Worm (Caenorhabditis elegans): Measurements from ENCODE around the gene ahsa-1.
A peak's percentile ranks its signal among the peaks of the same experiment; 100 is the strongest.

Gene ahsa-1

DNA sequence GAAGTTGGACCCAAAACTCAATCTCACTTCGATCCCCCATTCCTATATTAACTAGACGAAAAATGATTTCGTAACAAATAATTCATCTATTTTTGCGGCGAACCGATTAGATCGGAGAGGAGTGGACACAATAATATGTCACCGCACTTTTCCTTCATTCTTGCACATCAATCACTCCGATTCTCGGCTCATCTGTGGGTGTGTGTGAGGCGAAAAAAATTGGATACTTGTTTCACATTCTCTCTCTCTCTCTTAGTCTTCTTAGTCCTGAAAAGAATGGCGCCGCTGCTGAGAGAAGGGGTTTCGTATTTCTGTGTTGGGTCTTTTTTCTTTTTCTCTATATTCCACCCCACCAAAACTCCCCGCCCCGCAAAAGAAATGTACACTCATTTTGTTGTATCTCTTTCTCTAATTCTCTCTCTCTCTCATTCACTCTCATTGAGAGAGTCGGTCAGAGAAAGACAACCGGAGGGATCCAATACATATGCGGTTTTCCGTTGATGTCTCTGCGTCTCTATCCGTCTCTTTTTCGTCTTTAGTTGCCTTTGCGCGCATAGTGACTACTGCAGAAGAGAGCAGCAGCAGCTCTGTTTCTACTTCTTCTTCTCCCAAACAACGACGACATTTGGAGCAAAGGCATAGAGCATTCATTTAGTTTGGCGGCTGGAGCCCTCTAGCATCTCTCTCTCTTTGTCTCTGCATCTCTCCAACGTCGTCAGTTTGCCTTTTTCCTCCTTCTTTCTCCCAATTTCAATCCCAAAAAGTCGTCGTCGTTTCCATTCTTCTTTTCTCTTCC is 14.0 kb downstream of the ahsa-1 start, which contains the start of gene unc-76 (continued):
- TF ChIP-seq che-1 (tag; optimal IDR thresholded peaks at IDR 0.05) = no peak
- no peak for TF ChIP-seq ceh-24 (tag; optimal IDR thresholded peaks at IDR 0.05)
- TF ChIP-seq ref-2 (tag; optimal IDR thresholded peaks at IDR 0.05) = peak; percentile 55
- peak; percentile 89 for TF ChIP-seq rnt-1 (tag; optimal IDR thresholded peaks at IDR 0.05)
- no peak for TF ChIP-seq C38D4.7 (GFP tag; optimal IDR thresholded peaks at IDR 0.05)

DNA sequence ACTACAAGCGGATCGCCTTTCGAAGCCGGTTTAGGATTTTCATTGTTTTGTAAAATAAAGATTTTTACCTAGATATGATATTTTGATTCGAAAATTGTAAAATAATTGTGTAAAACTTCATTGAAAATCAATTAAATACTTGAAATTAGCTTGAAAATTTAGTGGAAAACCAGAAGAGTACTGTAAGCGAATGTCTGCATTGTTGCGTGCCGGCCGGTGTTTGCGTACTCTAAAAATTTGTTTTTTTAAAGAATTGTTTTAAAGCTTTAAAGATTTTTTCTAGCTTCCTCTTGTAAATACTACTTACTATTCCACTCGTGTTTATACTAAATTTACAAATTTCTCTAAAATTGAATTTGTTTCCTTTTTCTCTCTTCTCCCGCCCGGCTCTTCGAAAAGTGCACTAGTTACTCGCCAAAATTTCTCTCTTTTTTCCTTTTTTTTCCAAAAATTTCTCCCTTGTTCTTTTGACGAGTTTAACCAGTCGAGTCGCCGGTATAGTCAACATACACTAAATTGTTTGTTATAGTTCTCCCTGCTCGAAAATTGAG is 15.7 kb downstream of the ahsa-1 start:
- peak; percentile 73 for TF ChIP-seq unc-42 (tag; optimal IDR thresholded peaks at IDR 0.05)
- TF ChIP-seq ceh-19 (GFP tag; optimal IDR thresholded peaks at IDR 0.05) = no peak

DNA sequence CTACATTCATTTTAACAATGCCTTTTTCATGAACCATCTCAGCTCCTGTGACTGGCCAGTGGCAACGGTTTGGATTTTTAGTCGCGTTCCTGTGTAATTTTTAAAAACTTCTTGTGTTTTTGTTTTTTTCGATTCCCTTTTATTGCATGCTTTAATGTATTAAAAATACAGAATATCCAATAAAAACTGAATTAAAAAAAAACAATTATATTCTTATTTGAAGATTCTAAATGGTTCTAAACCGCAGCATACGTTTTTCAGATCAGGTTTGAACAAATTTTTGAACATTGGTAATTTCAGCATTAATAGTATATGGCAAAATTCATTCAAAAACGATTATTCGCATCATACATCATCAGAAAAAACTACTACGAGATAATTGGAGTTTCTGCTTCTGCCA is 16.8 kb downstream of the ahsa-1 start, which contains the start of gene dnj-3:
dnj-3 (plus strand) TSS at position 301 of the 400 bp plus-strand sequence.
- TF ChIP-seq Y22D7AL.16 (tag; optimal IDR thresholded peaks at IDR 0.05) (no peak), lin-11 (tag; optimal IDR thresholded peaks at IDR 0.05) (no peak), ceh-45 (GFP tag; IDR thresholded peaks at IDR 0.05) (no peak), ahr-1 (tag; optimal IDR thresholded peaks at IDR 0.05) (no peak), nfya-1 (tag; optimal IDR thresholded peaks at IDR 0.05) (no peak), ceh-22 (tag; optimal IDR thresholded peaks at IDR 0.05) (no peak), unc-86 (tag; optimal IDR thresholded peaks at IDR 0.05) (no peak), pag-3 (tag; optimal IDR thresholded peaks at IDR 0.05; ENCODE audit: borderline replicate concordance) (no peak), unc-42 (tag; optimal IDR thresholded peaks at IDR 0.05) (no peak), hlh-8 (tag; optimal IDR thresholded peaks at IDR 0.05) (no peak), ets-4 (tag; optimal IDR thresholded peaks at IDR 0.05) (no peak), unc-3 (GFP tag; conservative IDR thresholded peaks at IDR 0.05) (no peak), unc-3 (tag; optimal IDR thresholded peaks at IDR 0.05) (no peak), ceh-48 (tag; optimal IDR thresholded peaks at IDR 0.05) (no peak), nhr-232 (tag; optimal IDR thresholded peaks at IDR 0.05) (no peak), madf-2 (tag; optimal IDR thresholded peaks at IDR 0.05) (no peak), pax-1 (tag; optimal IDR thresholded peaks at IDR 0.05) (no peak), pqm-1 (tag; optimal IDR thresholded peaks at IDR 0.05) (no peak), dmd-4 (tag; optimal IDR thresholded peaks at IDR 0.05; ENCODE audit: borderline replicate concordance) (no peak)

DNA sequence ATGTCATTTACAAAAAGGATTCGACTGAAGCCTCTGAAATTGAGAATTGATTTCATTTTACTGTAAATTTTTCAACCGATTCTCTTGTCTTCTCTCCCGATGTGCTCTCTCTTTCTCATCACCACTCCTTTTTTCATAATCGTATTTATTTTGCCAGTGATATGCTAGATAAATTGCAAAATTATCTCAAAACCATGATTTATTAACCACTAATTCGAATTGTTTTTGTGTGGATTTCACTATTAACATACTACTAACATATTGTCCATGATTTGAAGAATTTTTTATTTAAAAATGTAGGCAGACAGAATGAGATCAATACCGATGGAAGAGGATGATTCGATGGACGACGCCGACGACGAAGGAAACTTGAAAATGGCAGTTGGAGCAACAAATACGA is 18.0 kb downstream of the ahsa-1 start, which contains the start of gene C25D7.10:
C25D7.10 (plus strand) TSS at position 301 of the 400 bp plus-strand sequence.
- TF ChIP-seq ceh-48 (tag; optimal IDR thresholded peaks at IDR 0.05) (no peak), unc-86 (tag; optimal IDR thresholded peaks at IDR 0.05) (no peak), hlh-30 (tag; optimal IDR thresholded peaks at IDR 0.05; ENCODE audit: insufficient read depth) (no peak), rnt-1 (tag; optimal IDR thresholded peaks at IDR 0.05) (no peak), ahr-1 (tag; optimal IDR thresholded peaks at IDR 0.05) (no peak), fax-1 (tag; optimal IDR thresholded peaks at IDR 0.05) (no peak), nhr-232 (tag; optimal IDR thresholded peaks at IDR 0.05) (no peak), madf-2 (tag; optimal IDR thresholded peaks at IDR 0.05) (no peak), ttx-3 (tag; optimal IDR thresholded peaks at IDR 0.05) (no peak), ceh-31 (tag; optimal IDR thresholded peaks at IDR 0.05) (no peak), nfya-1 (tag; optimal IDR thresholded peaks at IDR 0.05) (no peak), sox-4 (tag; optimal IDR thresholded peaks at IDR 0.05) (no peak), pax-1 (tag; optimal IDR thresholded peaks at IDR 0.05) (no peak), pat-9 (tag; optimal IDR thresholded peaks at IDR 0.05) (no peak)

DNA sequence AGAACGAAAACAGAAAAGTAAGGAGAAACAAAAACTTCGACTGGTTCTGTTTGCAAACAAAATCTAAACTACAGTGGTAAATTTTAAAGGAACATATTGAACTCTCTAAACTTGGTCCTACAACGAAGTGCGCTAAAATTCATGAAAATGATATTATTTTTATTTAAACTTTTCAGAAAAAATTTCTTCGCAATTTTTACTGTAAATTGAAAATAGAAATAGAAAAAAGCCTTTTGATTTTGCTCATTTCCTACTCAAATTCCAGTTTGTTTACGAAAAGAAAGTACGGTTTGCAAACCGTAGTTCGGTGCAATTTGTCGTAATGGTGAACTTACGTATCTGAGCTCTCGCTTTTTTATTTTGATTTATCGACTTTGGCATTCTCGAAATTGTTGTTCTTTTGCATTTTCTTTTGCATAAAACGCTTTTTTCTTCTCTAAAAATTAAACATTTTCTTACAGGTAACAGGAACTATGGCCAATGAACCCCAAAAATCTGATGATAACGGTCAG is 19.3 kb downstream of the ahsa-1 start, which contains the start of gene otub-1:
otub-1 (plus strand) TSS at position 462 of the 512 bp plus-strand sequence.
- no peak for TF ChIP-seq nhr-11 (tag; optimal IDR thresholded peaks at IDR 0.05)
- no peak for TF ChIP-seq pha-2 (tag; optimal IDR thresholded peaks at IDR 0.05)
- no peak for TF ChIP-seq ceh-6 (GFP tag; optimal IDR thresholded peaks at IDR 0.05)
- TF ChIP-seq hlh-13 (GFP tag; optimal IDR thresholded peaks at IDR 0.05) = no peak
- no peak for TF ChIP-seq che-1 (tag; optimal IDR thresholded peaks at IDR 0.05)
